Worm (Caenorhabditis elegans): ENCODE results near the gene frpr-9.

Gene frpr-9

ce11 chrV:10949511-10949910 lies 42.4 kb upstream of the frpr-9 start, which contains the start of gene col-153:
col-153 (plus strand) TSS chrV:10949811.
- TF ChIP-seq pax-1 (tag; optimal IDR thresholded peaks at IDR 0.05) (no peak), fkh-6 (tag; optimal IDR thresholded peaks at IDR 0.05) (no peak), ceh-24 (tag; optimal IDR thresholded peaks at IDR 0.05) (no peak), ceh-2 (tag; optimal IDR thresholded peaks at IDR 0.05) (no peak), unc-42 (tag; optimal IDR thresholded peaks at IDR 0.05) (no peak), pqm-1 (tag; optimal IDR thresholded peaks at IDR 0.05) (no peak), T23F11.4 (GFP tag; optimal IDR thresholded peaks at IDR 0.05) (no peak), F13H6.1 (tag; optimal IDR thresholded peaks at IDR 0.05) (no peak), ceh-31 (tag; optimal IDR thresholded peaks at IDR 0.05) (no peak), ceh-45 (GFP tag; IDR thresholded peaks at IDR 0.05) (no peak)

ce11 chrV:10951655-10952278 lies 40.1 kb upstream of the frpr-9 start, which contains the start of gene F17C11.4:
F17C11.4 (plus strand) TSS chrV:10951860.
- TF ChIP-seq hlh-8 (tag; optimal IDR thresholded peaks at IDR 0.05) = no peak
- peak; percentile 5 for TF ChIP-seq unc-55 (GFP tag; optimal IDR thresholded peaks at IDR 0.05)
- no peak for TF ChIP-seq ceh-19 (GFP tag; optimal IDR thresholded peaks at IDR 0.05)
- no peak for TF ChIP-seq ceh-48 (tag; optimal IDR thresholded peaks at IDR 0.05)
- TF ChIP-seq unc-42 (tag; optimal IDR thresholded peaks at IDR 0.05) = peak; percentile 29
- peak; percentile 9 for TF ChIP-seq rnt-1 (tag; optimal IDR thresholded peaks at IDR 0.05)
- peak; percentile 19 for TF ChIP-seq nfya-1 (tag; optimal IDR thresholded peaks at IDR 0.05)
- peak; percentile 90 for TF ChIP-seq ceh-18 (tag; optimal IDR thresholded peaks at IDR 0.05)
- peak; percentile 27 for TF ChIP-seq ceh-31 (tag; optimal IDR thresholded peaks at IDR 0.05)
- no peak for TF ChIP-seq ceh-2 (tag; optimal IDR thresholded peaks at IDR 0.05)
- TF ChIP-seq C08G9.2 (tag; optimal IDR thresholded peaks at IDR 0.05) = peak; percentile 8
- TF ChIP-seq tbx-2 (tag; optimal IDR thresholded peaks at IDR 0.05) = peak; percentile 42
- TF ChIP-seq hlh-30 (tag; optimal IDR thresholded peaks at IDR 0.05; ENCODE audit: insufficient read depth) = peak; percentile 51

ce11 chrV:10953471-10954155 lies 38.3 kb upstream of the frpr-9 start:
- TF ChIP-seq pat-9 (tag; optimal IDR thresholded peaks at IDR 0.05) (no peak), ahr-1 (tag; optimal IDR thresholded peaks at IDR 0.05) (no peak), hlh-8 (tag; optimal IDR thresholded peaks at IDR 0.05) (no peak), pqm-1 (tag; optimal IDR thresholded peaks at IDR 0.05) (no peak), nhr-232 (tag; optimal IDR thresholded peaks at IDR 0.05) (no peak), sox-2 (GFP tag; IDR thresholded peaks at IDR 0.05) (no peak), unc-42 (tag; optimal IDR thresholded peaks at IDR 0.05) (no peak), ceh-2 (tag; optimal IDR thresholded peaks at IDR 0.05) (no peak), ceh-34 (tag; optimal IDR thresholded peaks at IDR 0.05) (no peak), ama-1 (optimal IDR thresholded peaks at IDR 0.05) (no peak), ceh-18 (tag; optimal IDR thresholded peaks at IDR 0.05) (no peak), eyg-1 (tag; optimal IDR thresholded peaks at IDR 0.05) (no peak), F13H6.1 (tag; optimal IDR thresholded peaks at IDR 0.05) (no peak), hlh-30 (tag; optimal IDR thresholded peaks at IDR 0.05; ENCODE audit: insufficient read depth) (no peak), dmd-4 (tag; optimal IDR thresholded peaks at IDR 0.05; ENCODE audit: borderline replicate concordance) (no peak), ref-2 (tag; optimal IDR thresholded peaks at IDR 0.05) (no peak), ceh-48 (tag; optimal IDR thresholded peaks at IDR 0.05) (no peak), pros-1 (tag; optimal IDR thresholded peaks at IDR 0.05) (no peak)

- TF ChIP-seq ahr-1 (tag; optimal IDR thresholded peaks at IDR 0.05) (no peak), T23F11.4 (GFP tag; optimal IDR thresholded peaks at IDR 0.05) (no peak), unc-55 (GFP tag; optimal IDR thresholded peaks at IDR 0.05) (no peak), pha-4 (tag; optimal IDR thresholded peaks at IDR 0.05) (no peak), unc-86 (tag; optimal IDR thresholded peaks at IDR 0.05) (no peak), tbx-7 (tag; optimal IDR thresholded peaks at IDR 0.05) (no peak), pax-1 (tag; optimal IDR thresholded peaks at IDR 0.05) (no peak), madf-2 (tag; optimal IDR thresholded peaks at IDR 0.05) (no peak), fkh-10 (GFP tag; optimal IDR thresholded peaks at IDR 0.05) (no peak), elt-4 (tag; optimal IDR thresholded peaks at IDR 0.05) (no peak), ceh-30 (tag; optimal IDR thresholded peaks at IDR 0.05) (no peak), elt-2 (tag; optimal IDR thresholded peaks at IDR 0.05) (no peak), ceh-48 (tag; optimal IDR thresholded peaks at IDR 0.05) (no peak), ceh-31 (tag; optimal IDR thresholded peaks at IDR 0.05) (no peak), ets-4 (tag; optimal IDR thresholded peaks at IDR 0.05) (no peak), dmd-4 (tag; optimal IDR thresholded peaks at IDR 0.05; ENCODE audit: borderline replicate concordance) (no peak), K02D7.2 (tag; optimal IDR thresholded peaks at IDR 0.05) (no peak), hlh-6 (tag; optimal IDR thresholded peaks at IDR 0.05) (no peak), pat-9 (tag; optimal IDR thresholded peaks at IDR 0.05) (no peak), dve-1 (tag; optimal IDR thresholded peaks at IDR 0.05) (no peak)
Observed at ce11 chrV:10954334-10954733, 37.6 kb upstream of the frpr-9 start, which contains the start of gene clec-221. clec-221 (minus strand) TSS chrV:10954434.
